Fruit fly (Drosophila melanogaster) whole organism, larva: Measurements from ENCODE around the gene CG14147.

Experiments used
- noc ChIP-seq: fragments of 200-800 bp; sonication (Bioruptor generic); optimal IDR thresholded peaks from 3 replicates; lab custom pipeline; 2019; ENCODE audit warnings: missing biosample characterization, mild to moderate bottlenecking, missing genetic modification characterization, moderate library complexity

Gene CG14147

DNA sequence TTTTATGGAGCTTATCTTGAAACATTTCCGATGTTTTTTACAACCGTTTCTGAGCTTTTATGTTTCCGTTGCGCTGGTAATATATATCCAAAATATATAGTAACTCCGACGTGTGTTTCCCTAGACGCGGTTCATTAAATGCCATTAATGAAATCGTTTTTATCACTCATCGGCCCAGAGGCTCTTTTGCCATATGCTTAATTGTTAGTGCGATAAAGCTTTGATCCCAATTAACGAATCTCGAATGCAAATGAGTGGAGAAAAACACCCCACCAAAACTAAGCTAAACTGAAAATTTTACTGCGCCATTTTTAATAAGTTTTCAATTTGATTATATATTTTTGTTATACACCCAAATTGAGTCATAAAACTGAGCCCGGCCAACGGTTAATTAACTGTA, 14.6 kb upstream of the CG14147 start:
- no peak for TF ChIP-seq noc (tag; lab: Kevin White, UChicago)

DNA sequence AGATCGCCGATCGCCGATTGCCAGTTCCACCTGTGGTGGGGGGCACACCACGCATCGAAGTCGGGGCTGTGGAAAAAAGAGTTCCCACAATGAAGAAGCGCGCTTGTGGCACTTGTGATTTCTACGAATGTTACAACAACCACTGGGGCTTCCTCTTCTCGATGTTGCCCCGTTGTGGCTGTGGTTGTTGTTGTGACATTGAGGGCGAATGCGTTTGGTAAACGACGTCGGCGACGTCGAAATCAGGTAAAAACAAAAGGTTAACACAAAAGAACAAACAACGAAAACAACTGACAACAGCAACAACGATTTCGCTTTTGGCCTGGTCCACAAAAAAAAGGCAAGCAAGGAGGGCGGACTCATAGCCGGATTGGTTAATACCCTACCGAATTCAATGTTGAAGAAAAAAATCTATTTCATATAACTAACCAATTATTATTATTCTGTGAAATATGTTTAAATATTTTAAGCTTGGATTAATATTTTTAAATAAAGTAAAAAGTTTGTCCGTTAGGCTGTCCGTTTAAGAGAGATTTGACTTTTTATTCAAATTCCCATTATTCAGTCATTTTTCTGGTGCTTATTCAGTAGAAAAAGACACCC, 13.7 kb upstream of the CG14147 start:
- no peak for TF ChIP-seq noc (tag; lab: Kevin White, UChicago)

DNA sequence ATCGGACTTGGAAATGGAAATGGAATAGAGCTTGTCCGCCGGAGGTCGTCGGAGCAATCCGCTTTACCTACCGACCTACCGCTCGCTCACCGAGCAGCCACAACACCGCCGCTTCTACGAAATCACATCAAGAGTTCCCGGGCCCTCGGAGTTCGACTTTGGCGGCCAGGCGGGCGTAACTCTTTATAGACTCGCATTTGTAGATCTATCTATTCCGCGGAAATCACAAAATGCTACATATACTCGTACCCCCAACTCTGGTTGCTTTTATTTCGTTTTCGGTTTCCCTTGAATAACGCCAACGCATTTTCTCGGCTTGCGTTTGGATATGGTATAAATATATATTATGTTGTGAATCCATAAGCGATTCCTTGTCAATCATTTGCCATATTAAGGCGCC, 12.8 kb upstream of the CG14147 start:
- TF ChIP-seq noc (tag; lab: Kevin White, UChicago), result no peak

DNA sequence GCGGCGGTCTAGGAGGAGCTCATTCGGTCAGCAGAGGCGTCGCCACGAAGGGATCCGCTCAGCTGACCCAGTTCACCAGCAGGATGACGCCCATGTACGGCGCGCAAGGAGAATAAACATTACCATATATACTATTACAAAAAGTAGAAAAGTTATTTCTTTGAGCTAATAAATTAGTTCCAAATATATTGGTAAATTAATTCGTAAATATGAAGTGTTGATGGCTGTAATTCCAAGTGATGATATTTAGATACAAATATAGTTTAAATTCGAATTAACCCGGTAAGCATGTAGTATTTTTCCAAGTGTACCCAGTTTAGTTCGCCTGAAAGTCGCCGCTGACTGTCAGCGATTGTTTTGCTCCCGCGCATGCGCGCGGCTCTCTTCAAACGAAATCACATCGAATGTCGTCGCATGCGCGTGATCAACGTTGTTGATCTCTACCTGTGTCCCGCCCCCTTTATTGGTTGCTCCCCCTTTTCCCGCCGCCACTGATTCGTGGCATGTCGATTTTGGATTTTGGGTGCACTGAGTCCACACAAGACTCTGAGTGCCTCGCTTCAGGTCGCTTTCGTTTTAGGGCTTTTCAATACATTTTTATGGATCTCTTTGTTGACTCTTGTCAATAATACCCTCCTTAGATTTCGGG, 10.3 kb upstream of the CG14147 start:
- no peak for TF ChIP-seq noc (tag; lab: Kevin White, UChicago)

DNA sequence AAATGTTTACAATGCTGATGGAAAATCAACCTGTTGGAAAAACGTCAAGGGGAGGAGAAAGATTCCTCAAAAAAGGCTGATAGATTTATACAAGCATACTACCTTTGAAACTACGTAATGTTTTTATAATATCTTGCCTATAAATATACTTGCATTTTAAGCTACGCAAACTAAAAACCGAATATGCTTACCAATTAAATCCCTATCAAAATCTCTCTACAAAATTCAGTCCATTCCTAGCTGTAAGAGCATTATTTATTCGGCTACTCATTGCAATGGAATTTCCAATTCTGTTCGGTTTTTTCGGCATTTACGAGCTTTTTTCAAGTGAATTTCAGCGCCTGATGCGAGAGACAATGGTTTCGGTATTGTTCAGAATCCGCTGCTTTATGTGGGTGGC, 9.7 kb upstream of the CG14147 start:
- TF ChIP-seq noc (tag; lab: Kevin White, UChicago), result no peak

DNA sequence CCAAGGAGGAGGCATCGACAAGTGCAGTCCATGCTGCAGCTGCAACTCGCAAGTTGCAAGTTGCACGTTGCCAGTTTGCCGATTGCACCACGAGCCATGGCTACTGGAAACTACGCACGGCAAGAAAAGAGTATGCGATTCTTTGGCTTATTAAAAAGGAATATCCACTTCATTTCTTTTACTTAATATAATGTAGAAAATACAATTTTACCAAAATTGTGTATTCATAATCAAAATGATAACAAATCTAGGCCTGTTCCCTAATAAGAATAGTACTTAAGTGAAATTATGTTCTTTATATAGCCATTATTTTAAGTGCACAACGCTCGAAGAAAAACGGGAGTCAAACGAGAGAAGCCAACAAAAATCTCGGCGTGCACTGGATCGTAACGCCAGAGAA, 8.5 kb upstream of the CG14147 start:
- no peak for TF ChIP-seq noc (tag; lab: Kevin White, UChicago)

DNA sequence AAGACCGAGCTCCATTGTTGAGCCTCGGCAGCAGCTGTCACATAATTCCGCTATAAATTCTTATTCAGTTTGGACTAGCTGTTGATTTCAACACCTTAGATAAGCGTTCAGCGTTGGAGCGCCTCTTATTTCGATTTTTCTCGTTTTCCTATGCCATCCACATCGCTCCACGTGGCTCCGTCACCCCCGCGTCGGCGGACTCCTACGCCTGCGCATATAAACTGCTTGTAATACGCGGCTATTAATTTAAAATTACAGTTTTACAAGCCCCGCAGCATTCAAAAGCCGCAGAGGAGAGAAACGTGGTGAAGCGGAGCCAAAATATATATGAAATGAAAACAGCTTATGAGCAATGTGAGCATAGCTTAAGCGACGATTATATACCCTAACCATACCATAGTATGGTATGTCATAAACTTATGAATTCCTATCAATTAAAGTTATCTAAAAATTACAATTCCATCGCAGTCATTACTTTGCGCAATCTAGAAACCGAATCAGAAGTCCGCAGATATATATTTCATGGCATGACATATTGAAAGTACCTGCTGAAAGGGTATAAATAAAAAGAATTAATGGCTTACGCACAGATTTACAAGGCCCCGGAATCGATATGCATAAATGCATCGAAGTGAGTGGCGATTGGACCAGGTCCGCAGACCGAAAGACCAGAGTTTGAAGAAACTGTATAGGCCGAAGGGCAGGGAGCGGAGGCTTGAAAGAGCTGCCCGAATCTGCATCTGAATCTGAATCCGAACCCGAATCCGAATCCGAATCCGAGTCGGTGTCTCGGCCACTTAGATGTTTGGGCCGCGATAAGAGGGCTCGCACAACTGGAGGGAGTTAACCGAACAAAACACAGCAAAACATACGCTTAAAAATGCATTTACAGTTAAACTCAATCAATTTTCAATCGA, 6.5 kb upstream of the CG14147 start:
- TF ChIP-seq noc (tag; lab: Kevin White, UChicago), result no peak

DNA sequence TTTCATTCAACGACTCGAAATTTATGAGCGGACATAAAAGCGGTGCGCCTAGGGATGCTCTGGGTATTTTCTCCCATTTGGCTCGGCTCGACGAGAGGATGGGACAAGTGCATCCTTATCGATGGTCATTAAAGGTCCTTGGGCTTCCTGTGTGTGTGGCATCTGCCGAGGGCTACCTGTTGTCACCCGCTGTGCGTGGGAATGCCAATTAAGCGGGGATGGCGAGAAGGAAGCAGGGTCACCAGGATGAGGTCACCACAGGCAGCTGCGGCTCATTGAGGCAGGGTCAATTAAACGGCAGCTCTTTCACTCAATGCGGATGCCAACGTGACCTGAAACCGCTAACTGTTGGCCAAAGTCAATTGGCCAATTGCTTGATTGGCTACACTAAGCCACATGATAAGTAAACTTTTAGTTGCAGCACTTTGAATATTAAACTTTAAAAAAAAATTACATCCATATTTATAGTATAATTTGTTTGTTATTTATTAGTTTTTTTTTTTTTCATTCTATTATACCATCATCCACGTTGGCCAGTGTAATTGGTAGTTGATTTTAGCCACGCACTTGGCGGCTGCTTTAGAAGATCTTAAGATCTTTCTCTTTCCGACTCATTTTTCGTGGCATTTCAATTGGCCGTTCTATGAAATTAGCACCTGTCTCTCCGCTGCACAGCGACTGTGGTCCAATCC, 5.7 kb upstream of the CG14147 start:
- TF ChIP-seq noc (tag; lab: Kevin White, UChicago), result no peak

DNA sequence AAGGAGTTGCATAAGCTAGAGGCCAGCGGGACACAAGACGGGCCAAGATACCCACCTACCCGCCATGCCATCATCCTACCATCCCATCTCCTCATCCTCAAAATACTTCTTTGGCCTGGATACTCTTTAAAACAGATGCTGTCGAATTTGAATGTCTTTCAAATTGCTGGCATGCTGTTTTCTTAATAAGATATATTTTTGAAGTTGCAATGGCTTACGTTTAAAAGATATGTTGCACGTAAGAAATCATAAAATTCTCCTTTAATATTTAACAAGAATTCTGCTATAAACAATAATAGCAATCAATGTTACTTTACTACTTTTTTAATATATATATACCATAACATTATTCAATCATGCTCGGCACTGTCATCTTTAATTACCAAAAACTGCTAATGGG, 4.5 kb upstream of the CG14147 start:
- TF ChIP-seq noc (tag; lab: Kevin White, UChicago), result no peak

DNA sequence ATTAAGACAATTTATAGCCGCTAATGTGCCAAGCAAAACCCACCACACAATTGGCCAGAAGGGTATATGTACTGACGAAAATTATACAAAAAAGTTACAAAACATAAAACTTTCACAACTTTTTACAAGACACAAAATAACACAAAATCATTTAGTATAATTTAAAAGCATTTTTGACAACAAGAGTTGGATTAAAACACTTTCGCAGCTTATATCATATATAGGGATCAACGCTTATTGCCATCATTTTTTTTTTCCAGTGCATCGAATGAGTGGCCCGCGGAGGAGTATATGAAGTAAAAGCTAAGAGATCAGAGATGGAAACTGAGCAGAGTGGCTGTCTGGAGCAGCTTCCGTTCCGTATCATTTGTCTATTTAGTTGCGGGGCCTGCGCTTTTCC, 3.8 kb upstream of the CG14147 start:
- no peak for TF ChIP-seq noc (tag; lab: Kevin White, UChicago)

DNA sequence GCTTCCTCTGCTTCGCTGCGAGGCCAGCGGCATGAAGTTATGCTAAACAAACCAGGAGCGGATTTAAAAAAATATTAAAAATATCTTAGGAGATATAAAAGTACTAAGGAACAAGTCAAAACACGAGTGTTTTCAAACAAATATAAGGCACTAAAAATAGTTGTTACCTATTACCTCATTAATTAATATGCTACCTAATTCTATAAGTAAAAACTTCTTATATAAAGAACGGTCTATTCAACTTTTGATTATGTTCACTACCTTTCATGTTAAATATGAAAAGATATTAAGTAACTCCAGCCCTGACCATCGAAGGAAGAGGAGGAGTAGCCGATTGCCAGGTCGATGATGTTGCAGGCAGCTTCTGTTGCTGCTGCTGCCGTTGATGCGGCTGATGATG, 4.0 kb downstream of the CG14147 start:
- no peak for TF ChIP-seq noc (tag; lab: Kevin White, UChicago)

DNA sequence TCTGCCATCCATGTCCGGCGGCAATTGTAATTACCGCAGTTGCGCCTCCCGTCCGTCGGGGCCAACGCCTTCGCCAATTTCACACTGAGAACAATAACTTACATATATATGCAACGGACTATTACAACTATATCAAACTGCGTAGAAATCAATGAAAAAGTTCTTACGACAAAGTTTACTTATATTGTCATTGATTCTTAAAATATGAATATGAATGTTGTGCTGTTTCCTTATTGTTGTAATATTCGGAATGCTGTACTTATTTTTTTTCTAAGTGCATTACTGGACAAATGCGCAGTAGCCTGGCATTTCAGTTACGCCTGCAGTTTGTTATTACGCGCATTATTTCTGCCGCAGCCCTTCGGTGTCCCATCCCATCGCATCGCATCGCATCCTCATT, 5.0 kb downstream of the CG14147 start:
- TF ChIP-seq noc (tag; lab: Kevin White, UChicago), result no peak

DNA sequence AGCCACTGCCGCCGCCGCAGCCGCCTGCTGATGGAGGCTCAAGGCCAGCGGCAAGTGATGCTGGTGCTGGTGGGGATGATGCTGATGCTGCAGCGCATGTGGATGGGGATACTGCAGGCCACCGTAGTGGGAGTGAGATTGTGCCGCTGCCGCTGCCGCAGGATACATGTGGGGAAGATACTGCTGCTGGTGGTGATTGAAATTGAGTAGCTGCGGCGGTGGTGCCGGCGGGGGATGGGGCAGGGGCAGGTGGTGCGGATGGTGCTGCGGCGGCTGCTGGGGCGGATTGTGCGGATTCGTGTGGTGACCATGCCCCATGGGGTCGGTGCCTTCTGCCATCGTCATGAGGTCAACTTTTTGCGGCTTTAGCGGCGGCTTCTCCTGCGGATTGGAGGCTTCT, 12.1 kb downstream of the CG14147 start:
- no peak for TF ChIP-seq noc (tag; lab: Kevin White, UChicago)

DNA sequence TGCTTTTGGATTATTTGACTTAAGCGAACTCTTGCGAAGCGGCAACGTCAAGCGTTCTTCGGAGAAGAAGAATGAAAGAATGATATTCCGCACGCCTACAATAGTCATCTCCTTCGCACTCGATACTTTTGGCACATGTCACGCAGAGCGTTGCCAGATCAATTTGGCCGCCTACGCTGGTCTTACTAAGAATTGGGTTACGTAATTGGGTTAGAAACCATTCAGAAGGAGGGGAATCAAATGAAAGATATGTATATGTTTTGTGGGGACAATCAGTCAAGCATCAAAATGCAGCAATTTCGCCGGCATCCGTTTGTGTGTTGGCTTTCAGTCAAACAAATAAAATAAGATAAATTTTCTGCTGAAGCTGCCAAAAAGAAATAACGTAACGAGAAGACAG, 13.1 kb downstream of the CG14147 start:
- TF ChIP-seq noc (tag; lab: Kevin White, UChicago), result no peak

DNA sequence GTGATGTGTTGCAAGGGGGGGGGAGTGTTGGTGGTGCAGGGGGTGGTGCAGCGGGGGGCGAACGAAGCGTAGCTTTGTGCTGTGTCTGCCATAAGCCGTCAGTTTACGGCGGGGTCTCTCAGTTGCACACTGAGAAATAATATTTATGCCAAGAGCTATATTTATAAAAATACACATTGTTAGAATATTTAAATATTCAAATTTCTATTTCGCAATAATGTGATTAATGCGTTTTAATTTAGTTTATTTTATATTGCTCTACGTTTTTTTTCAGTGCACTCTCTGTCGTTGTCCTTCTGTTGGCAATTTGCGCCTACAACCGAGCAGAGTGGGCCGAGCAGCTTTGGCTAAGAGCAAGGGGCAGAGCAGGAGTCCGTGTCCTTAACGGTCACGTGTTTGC, 14.2 kb downstream of the CG14147 start:
- no peak for TF ChIP-seq noc (tag; lab: Kevin White, UChicago)

DNA sequence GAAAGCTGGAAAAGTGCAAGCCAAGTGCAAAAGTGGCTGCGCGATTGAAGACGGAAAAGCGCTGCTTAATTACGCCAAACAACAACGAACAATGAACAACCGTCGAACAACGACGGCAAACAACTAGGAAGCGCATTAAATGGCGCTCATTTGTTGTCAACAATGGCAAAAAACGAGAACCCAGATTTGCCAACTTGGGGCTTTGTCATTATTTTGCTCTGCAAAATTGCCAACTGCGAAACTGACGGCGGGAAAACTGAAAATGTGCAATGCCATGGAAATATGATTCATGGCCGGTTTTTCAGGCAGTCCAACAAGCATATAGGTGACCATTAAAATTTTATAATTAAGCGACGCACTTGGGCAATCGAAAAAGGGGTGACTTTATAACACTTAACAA, 16.1 kb downstream of the CG14147 start:
- TF ChIP-seq noc (tag; lab: Kevin White, UChicago), result no peak
